Fruit fly (Drosophila melanogaster) S2 (cell line): ENCODE measurements around the gene CG4820.

ENCODE experiments used
- CG8478 ChIP-seq: fragments of >200 bp; optimal IDR thresholded peaks from 2 replicates; lab custom pipeline; 2018
- CTCF ChIP-seq, 2 experiments: fragments of >200 bp; optimal IDR thresholded peaks; 2 replicates each; lab custom pipeline; 2018

DNA sequence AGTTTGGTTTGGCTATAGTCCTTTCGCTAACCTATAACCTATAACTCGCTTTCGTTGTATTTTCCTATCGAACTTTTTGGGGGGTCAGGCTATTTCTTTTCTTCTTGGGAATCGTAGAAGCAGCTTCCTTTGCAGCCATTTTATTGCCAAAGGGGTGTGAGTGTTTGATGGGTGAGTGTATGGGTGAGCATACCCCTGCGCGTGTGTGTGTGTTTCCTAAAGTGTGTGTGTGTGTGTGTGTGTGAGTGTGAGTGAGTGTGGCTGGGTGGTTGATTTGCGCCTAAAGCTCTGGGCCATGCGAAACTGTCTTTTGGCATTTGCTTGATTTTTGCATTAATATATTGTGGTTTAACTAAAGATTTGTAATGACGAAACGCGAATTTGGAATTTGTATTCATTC, 37.4 kb downstream of the CG4820 start:
- TF ChIP-seq CG8478 (lab: Kevin White, UChicago) (no peak), CTCF (optimal IDR thresholded peaks at IDR 0.05; lab: Kevin White, UChicago) (no peak)
